Fruit fly (Drosophila melanogaster): ENCODE results near the gene tgy.

The tgy gene

dm6 chrX:19167586-19168403 is 40.7 kb upstream of the tgy start:
- TF ChIP-seq Mnt (GFP tag; optimal IDR thresholded peaks at IDR 0.05) (peak; percentile 73), CG14711 (tag; optimal IDR thresholded peaks at IDR 0.05) (no peak), kay (GFP tag; ENCODE audit: borderline replicate concordance) (peak; percentile 91), CG1620 (GFP tag; optimal IDR thresholded peaks at IDR 0.05) (no peak), tj (GFP tag; optimal IDR thresholded peaks at IDR 0.05) (peak; percentile 1), CG11617 (GFP tag; optimal IDR thresholded peaks at IDR 0.05) (no peak), cic (GFP tag; optimal IDR thresholded peaks at IDR 0.05) (peak; percentile 83)

- TF ChIP-seq CG5204 (GFP tag; optimal IDR thresholded peaks at IDR 0.05) = no peak
- no peak for TF ChIP-seq kay (GFP tag; ENCODE audit: borderline replicate concordance)
- TF ChIP-seq pad (GFP tag; optimal IDR thresholded peaks at IDR 0.05) = no peak
- no peak for TF ChIP-seq CG33017 (tag; optimal IDR thresholded peaks at IDR 0.05)
- TF ChIP-seq cic (GFP tag; optimal IDR thresholded peaks at IDR 0.05) = no peak
- TF ChIP-seq cnc (optimal IDR thresholded peaks at IDR 0.05) = no peak
- TF ChIP-seq tj (GFP tag; optimal IDR thresholded peaks at IDR 0.05) = no peak
- no peak for TF ChIP-seq CG7045 (GFP tag; optimal IDR thresholded peaks at IDR 0.05)
These were observed 40.0 kb upstream of the tgy start, which contains the start of gene RhoGAP18B for dm6 chrX:19167032-19167568. Gene RhoGAP18B (minus strand): TSS chrX:19167082.

- peak; percentile 25 for TF ChIP-seq Hr96 (GFP tag; optimal IDR thresholded peaks at IDR 0.05)
- TF ChIP-seq CG7101 (tag; optimal IDR thresholded peaks at IDR 0.05) = peak; percentile 41
- no peak for TF ChIP-seq cic (GFP tag; optimal IDR thresholded peaks at IDR 0.05)
- no peak for TF ChIP-seq tj (GFP tag; optimal IDR thresholded peaks at IDR 0.05)
- TF ChIP-seq bab1 (GFP tag; optimal IDR thresholded peaks at IDR 0.05) = peak; percentile 28
- peak; percentile 50 for TF ChIP-seq CG5204 (GFP tag; optimal IDR thresholded peaks at IDR 0.05)
- peak; percentile 85 for TF ChIP-seq kay (GFP tag; ENCODE audit: borderline replicate concordance)
- peak; percentile 18 for TF ChIP-seq CG14711 (tag; optimal IDR thresholded peaks at IDR 0.05)
- peak; percentile 11 for TF ChIP-seq CG7045 (GFP tag; optimal IDR thresholded peaks at IDR 0.05)
- peak; percentile 6 for TF ChIP-seq CG11617 (GFP tag; optimal IDR thresholded peaks at IDR 0.05)
- TF ChIP-seq pad (GFP tag; optimal IDR thresholded peaks at IDR 0.05) = peak; percentile 20
These were observed 39.2 kb upstream of the tgy start for dm6 chrX:19166152-19166935.

- TF ChIP-seq CG14711 (tag; optimal IDR thresholded peaks at IDR 0.05) = no peak
- no peak for TF ChIP-seq Crg-1 (GFP tag; optimal IDR thresholded peaks at IDR 0.05)
- no peak for TF ChIP-seq cnc (optimal IDR thresholded peaks at IDR 0.05)
- TF ChIP-seq tj (GFP tag; optimal IDR thresholded peaks at IDR 0.05) = peak; percentile 53
- TF ChIP-seq cic (GFP tag; optimal IDR thresholded peaks at IDR 0.05) = no peak
- TF ChIP-seq Hr96 (GFP tag; optimal IDR thresholded peaks at IDR 0.05) = no peak
- no peak for TF ChIP-seq pad (GFP tag; optimal IDR thresholded peaks at IDR 0.05)
- TF ChIP-seq ovo (GFP tag; optimal IDR thresholded peaks at IDR 0.05) = peak; percentile 20
- no peak for TF ChIP-seq CG1620 (GFP tag; optimal IDR thresholded peaks at IDR 0.05)
- TF ChIP-seq CG11617 (GFP tag; optimal IDR thresholded peaks at IDR 0.05) = no peak
- no peak for TF ChIP-seq Clk (GFP tag; optimal IDR thresholded peaks at IDR 0.05)
- no peak for TF ChIP-seq CG7045 (GFP tag; optimal IDR thresholded peaks at IDR 0.05)
- TF ChIP-seq CG7101 (tag; optimal IDR thresholded peaks at IDR 0.05) = no peak
- no peak for TF ChIP-seq toe (GFP tag; optimal IDR thresholded peaks at IDR 0.05)
- TF ChIP-seq CG5204 (GFP tag; optimal IDR thresholded peaks at IDR 0.05) = no peak
- TF ChIP-seq Mnt (GFP tag; optimal IDR thresholded peaks at IDR 0.05) = peak; percentile 3
These were observed 38.3 kb upstream of the tgy start for dm6 chrX:19165144-19166011.

- no peak for TF ChIP-seq CG5204 (GFP tag; optimal IDR thresholded peaks at IDR 0.05)
- TF ChIP-seq cic (GFP tag; optimal IDR thresholded peaks at IDR 0.05) = no peak
- no peak for TF ChIP-seq cnc (optimal IDR thresholded peaks at IDR 0.05)
- no peak for TF ChIP-seq tj (GFP tag; optimal IDR thresholded peaks at IDR 0.05)
- no peak for TF ChIP-seq CG11617 (GFP tag; optimal IDR thresholded peaks at IDR 0.05)
These were observed 37.6 kb upstream of the tgy start for dm6 chrX:19164726-19165125.

- TF ChIP-seq Clk (GFP tag; optimal IDR thresholded peaks at IDR 0.05) (no peak), CG1620 (GFP tag; optimal IDR thresholded peaks at IDR 0.05) (no peak), cic (GFP tag; optimal IDR thresholded peaks at IDR 0.05) (no peak), bab1 (GFP tag; optimal IDR thresholded peaks at IDR 0.05) (no peak), pad (GFP tag; optimal IDR thresholded peaks at IDR 0.05) (no peak), cnc (optimal IDR thresholded peaks at IDR 0.05) (no peak), toe (GFP tag; optimal IDR thresholded peaks at IDR 0.05) (no peak)
These were observed 36.3 kb upstream of the tgy start for dm6 chrX:19163446-19163845.

Data from whole organism, adult.